Fruit fly (Drosophila melanogaster): ENCODE results near the gene yellow-h.
A peak's percentile ranks its signal among the peaks of the same experiment; 100 is the strongest.

The yellow-h gene

DNA sequence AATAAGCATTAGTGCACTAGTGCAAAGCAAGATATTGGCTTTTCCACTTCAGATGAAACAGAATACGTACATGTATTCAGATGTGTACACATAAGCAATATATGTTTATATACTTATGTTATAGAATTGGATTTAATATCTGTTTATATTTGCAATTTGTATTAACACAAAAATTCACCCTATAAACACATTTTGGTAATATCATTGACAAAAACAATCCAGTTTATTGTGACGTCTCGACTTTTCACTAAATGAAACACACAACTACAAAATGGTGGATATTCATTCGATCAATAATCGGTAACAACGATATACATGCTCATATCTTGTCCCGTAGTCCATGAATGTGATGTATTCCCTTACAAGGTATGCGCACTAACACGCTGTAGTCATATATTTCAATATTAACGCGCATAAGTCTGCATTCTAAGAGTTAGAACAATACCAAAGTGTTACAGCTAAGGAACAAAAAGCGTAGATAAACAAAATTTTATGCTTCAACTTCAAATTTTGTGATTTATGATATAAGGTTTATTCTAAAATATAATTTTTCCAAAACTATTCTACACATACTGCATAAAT, 22.0 kb upstream of the yellow-h start, which contains the start of gene CG31998 (continued):
- TF ChIP-seq CG8924 (tag; optimal IDR thresholded peaks at IDR 0.05) (no peak), CG3838 (GFP tag; optimal IDR thresholded peaks at IDR 0.05) (no peak), HHEX (GFP tag; optimal IDR thresholded peaks at IDR 0.05) (no peak), chn (GFP tag; optimal IDR thresholded peaks at IDR 0.05) (no peak), Deaf1 (tag; optimal IDR thresholded peaks at IDR 0.05) (no peak), bowl (GFP tag; IDR thresholded peaks at IDR 0.05) (no peak), dpn (GFP tag; optimal IDR thresholded peaks at IDR 0.05) (peak in 1 of 2 experiments; percentile 31), run (tag; optimal IDR thresholded peaks at IDR 0.05) (no peak), Ptx1 (GFP tag; IDR thresholded peaks at IDR 0.05) (no peak), Elba2 (GFP tag; optimal IDR thresholded peaks at IDR 0.05) (no peak), CG30431 (GFP tag; optimal IDR thresholded peaks at IDR 0.05) (no peak), CG34376 (GFP tag; optimal IDR thresholded peaks at IDR 0.05) (no peak), CG6654 (GFP tag; optimal IDR thresholded peaks at IDR 0.05) (no peak), CG11456 (GFP tag; IDR thresholded peaks at IDR 0.05) (no peak), CG16813 (GFP tag; IDR thresholded peaks at IDR 0.05; ENCODE audit: partially characterized antibody) (no peak), ac (GFP tag; optimal IDR thresholded peaks at IDR 0.05) (no peak), CG14050 (GFP tag; IDR thresholded peaks at IDR 0.05) (no peak), Nf-YA (GFP tag; IDR thresholded peaks at IDR 0.05) (no peak), shn (GFP tag; optimal IDR thresholded peaks at IDR 0.05) (no peak), Lim3 (GFP tag; IDR thresholded peaks at IDR 0.05) (no peak), CG9437 (GFP tag; optimal IDR thresholded peaks at IDR 0.05) (no peak), pho (GFP tag; optimal IDR thresholded peaks at IDR 0.05) (peak; percentile 8), Meics (GFP tag; optimal IDR thresholded peaks at IDR 0.05) (no peak), CG10366 (GFP tag; IDR thresholded peaks at IDR 0.05) (no peak), dan (GFP tag; IDR thresholded peaks at IDR 0.05) (no peak), Xbp1 (GFP tag; optimal IDR thresholded peaks at IDR 0.05) (no peak), CG12659 (GFP tag; optimal IDR thresholded peaks at IDR 0.05) (peak; percentile 75), crc (GFP tag; optimal IDR thresholded peaks at IDR 0.05) (no peak), Drgx (GFP tag; IDR thresholded peaks at IDR 0.05) (no peak), Oli (tag; optimal IDR thresholded peaks at IDR 0.05) (no peak), CG14667 (GFP tag; IDR thresholded peaks at IDR 0.05) (no peak), CG1024 (GFP tag; IDR thresholded peaks at IDR 0.05) (peak; percentile 99), CG17912 (GFP tag; optimal IDR thresholded peaks at IDR 0.05) (no peak), CG11695 (GFP tag; IDR thresholded peaks at IDR 0.05) (no peak), Hmx (GFP tag; optimal IDR thresholded peaks at IDR 0.05) (no peak), Bgb (GFP tag; IDR thresholded peaks at IDR 0.05; ENCODE audit: partially characterized antibody) (no peak; the same call in 1 of the 2 replicates), eyg (GFP tag; optimal IDR thresholded peaks at IDR 0.05) (no peak), CG7745 (tag; optimal IDR thresholded peaks at IDR 0.05) (no peak), CG8089 (GFP tag; optimal IDR thresholded peaks at IDR 0.05) (peak; percentile 40), CG17328 (GFP tag; IDR thresholded peaks at IDR 0.05) (no peak), fd64A (GFP tag; optimal IDR thresholded peaks at IDR 0.05) (no peak), CG12155 (GFP tag; optimal IDR thresholded peaks at IDR 0.05) (no peak), repo (GFP tag; optimal IDR thresholded peaks at IDR 0.05) (no peak), CG7963 (GFP tag; IDR thresholded peaks at IDR 0.05; ENCODE audit: partially characterized antibody) (no peak), bcd (GFP tag; optimal IDR thresholded peaks at IDR 0.05) (no peak), CG10267 (tag; optimal IDR thresholded peaks at IDR 0.05) (peak; percentile 11), sna (GFP tag; IDR thresholded peaks at IDR 0.05; ENCODE audit: partially characterized antibody) (no peak), CG10147 (GFP tag; optimal IDR thresholded peaks at IDR 0.05) (no peak), unc-4 (GFP tag; IDR thresholded peaks at IDR 0.05; ENCODE audit: partially characterized antibody) (no peak), seq (GFP tag; IDR thresholded peaks at IDR 0.05) (no peak), zen2 (GFP tag; IDR thresholded peaks at IDR 0.05; ENCODE audit: partially characterized antibody) (no peak)

All from whole organism, embryonic.